Fruit fly (Drosophila melanogaster): Measurements from ENCODE around the gene CG17292.

Gene CG17292

DNA sequence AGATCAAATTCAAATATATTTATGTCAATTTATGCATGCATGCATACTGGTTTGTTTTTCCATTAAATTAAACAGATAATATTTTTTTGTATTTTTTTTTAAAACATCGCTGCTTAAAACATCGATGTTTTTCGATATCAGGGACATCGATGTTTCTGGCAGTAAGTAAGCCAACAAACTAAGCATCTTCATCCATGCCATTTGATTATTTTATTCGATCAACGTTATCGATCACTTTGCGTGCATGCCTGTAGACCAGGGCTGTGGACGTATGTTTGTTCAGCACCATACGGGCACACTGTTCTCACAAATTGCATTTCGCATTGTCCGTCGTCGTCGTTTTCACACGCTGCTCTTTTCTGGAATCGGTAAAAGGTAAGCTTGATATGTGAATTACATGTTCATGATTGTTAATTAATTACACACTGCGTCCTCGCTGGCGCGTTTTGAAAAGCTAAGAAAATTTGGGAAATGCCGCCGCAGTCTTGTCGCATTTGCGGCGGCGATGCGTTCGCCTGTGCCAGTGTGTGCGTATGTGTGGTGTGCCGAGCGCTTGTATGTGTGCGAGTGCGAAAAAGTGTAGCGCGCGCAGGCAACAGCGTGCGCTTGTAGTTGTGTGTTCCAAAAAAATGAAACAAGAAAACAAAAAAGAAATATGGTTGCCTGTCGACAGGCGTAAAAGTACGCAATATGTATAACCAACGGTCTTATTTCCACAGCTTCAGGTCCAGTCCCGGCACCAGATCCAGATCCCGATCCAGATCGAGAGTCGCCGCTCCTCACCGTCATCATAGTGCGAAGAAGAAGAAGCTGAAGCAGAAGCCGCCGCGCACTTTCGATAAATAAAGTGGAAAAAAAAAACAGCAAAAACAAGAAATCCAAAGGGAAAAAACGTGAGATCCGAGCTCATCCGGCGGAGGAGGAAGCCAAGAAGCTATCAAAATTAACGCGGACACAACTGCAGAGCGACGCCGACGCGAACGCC, 33.3 kb downstream of the CG17292 start, which contains the start of gene emb (continued):
- TF ChIP-seq Xrp1 (GFP tag; IDR thresholded peaks at IDR 0.05) (peak; percentile 37; the same call in 1 of the 2 replicates), Doc2 (GFP tag; IDR thresholded peaks at IDR 0.05) (no peak), Med (GFP tag) (peak; percentile 93), Chrac-16 (GFP tag; optimal IDR thresholded peaks at IDR 0.05) (peak; percentile 56), Mes4 (GFP tag; optimal IDR thresholded peaks at IDR 0.05) (peak; percentile 40), mld (GFP tag; IDR thresholded peaks at IDR 0.05; ENCODE audit: partially characterized antibody) (peak; percentile 99), CG4730 (GFP tag; IDR thresholded peaks at IDR 0.05) (no peak), en (GFP tag; optimal IDR thresholded peaks at IDR 0.05) (no peak), pfk (GFP tag; optimal IDR thresholded peaks at IDR 0.05) (no peak), Xbp1 (GFP tag; optimal IDR thresholded peaks at IDR 0.05) (peak; percentile 45), br (optimal IDR thresholded peaks at IDR 0.05) (no peak), run (tag; optimal IDR thresholded peaks at IDR 0.05) (no peak), Neu2 (GFP tag; optimal IDR thresholded peaks at IDR 0.05; ENCODE audit: borderline replicate concordance) (no peak), psq (GFP tag; optimal IDR thresholded peaks at IDR 0.05) (peak; percentile 19), CG8089 (GFP tag; optimal IDR thresholded peaks at IDR 0.05) (peak; percentile 43), CG15696 (tag; optimal IDR thresholded peaks at IDR 0.05) (no peak), CG14667 (GFP tag; IDR thresholded peaks at IDR 0.05) (no peak), CG1602 (GFP tag; optimal IDR thresholded peaks at IDR 0.05) (peak; percentile 33), bsh (GFP tag; optimal IDR thresholded peaks at IDR 0.05) (peak; percentile 7 to 76), CG12236 (GFP tag; optimal IDR thresholded peaks at IDR 0.05) (peak; percentile 38), HLH4C (GFP tag; IDR thresholded peaks at IDR 0.05; ENCODE audit: partially characterized antibody) (peak; percentile 100), nerfin-1 (tag; optimal IDR thresholded peaks at IDR 0.05) (peak; percentile 89), org-1 (GFP tag; optimal IDR thresholded peaks at IDR 0.05) (no peak), CG11695 (GFP tag; IDR thresholded peaks at IDR 0.05) (no peak), Sin3A (optimal IDR thresholded peaks at IDR 0.05) (peak; percentile 82), CG17912 (GFP tag; optimal IDR thresholded peaks at IDR 0.05) (no peak), CG12071 (GFP tag; optimal IDR thresholded peaks at IDR 0.05) (no peak), peb (GFP tag; IDR thresholded peaks at IDR 0.05) (no peak), CG4282 (GFP tag; optimal IDR thresholded peaks at IDR 0.05) (no peak), CG15514 (GFP tag; optimal IDR thresholded peaks at IDR 0.05) (peak; percentile 91), Oli (tag; optimal IDR thresholded peaks at IDR 0.05) (no peak), CG4820 (GFP tag; optimal IDR thresholded peaks at IDR 0.05) (peak; percentile 48), CG3995 (GFP tag; optimal IDR thresholded peaks at IDR 0.05) (peak; percentile 47), onecut (GFP tag; IDR thresholded peaks at IDR 0.05) (peak; percentile 1; the same call in 1 of the 2 replicates), mirr (GFP tag; optimal IDR thresholded peaks at IDR 0.05) (no peak), CG34224 (GFP tag; IDR thresholded peaks at IDR 0.05; ENCODE audit: partially characterized antibody) (peak; percentile 95), CG5245 (GFP tag; optimal IDR thresholded peaks at IDR 0.05) (no peak), ATbp (GFP tag; optimal IDR thresholded peaks at IDR 0.05) (no peak), CG10979 (tag; optimal IDR thresholded peaks at IDR 0.05) (peak; percentile 11), pnt (GFP tag; optimal IDR thresholded peaks at IDR 0.05) (no peak), B-H1 (GFP tag; IDR thresholded peaks at IDR 0.05) (no peak), Mrtf (GFP tag; IDR thresholded peaks at IDR 0.05) (no peak), exex (tag; optimal IDR thresholded peaks at IDR 0.05) (no peak), CG1603 (tag; optimal IDR thresholded peaks at IDR 0.05) (peak; percentile 85), Ets65A (GFP tag) (peak; percentile 94), CG3407 (GFP tag; optimal IDR thresholded peaks at IDR 0.05) (no peak), CG4360 (GFP tag; IDR thresholded peaks at IDR 0.05) (no peak), CG3847 (GFP tag; IDR thresholded peaks at IDR 0.05) (peak; percentile 59), CG10267 (tag; optimal IDR thresholded peaks at IDR 0.05) (peak; percentile 74)
